Worm (Caenorhabditis elegans): ENCODE data around the gene apy-1.

apy-1 gene

ce11 chrX:7569685-7570518, at the start of gene apy-1:
Gene apy-1 (minus strand): TSS chrX:7569722.
- TF ChIP-seq ztf-11 (tag; optimal IDR thresholded peaks at IDR 0.05) (no peak), ztf-4 (tag; optimal IDR thresholded peaks at IDR 0.05) (no peak), nfya-1 (tag; optimal IDR thresholded peaks at IDR 0.05; ENCODE audit: insufficient read depth) (peak; percentile 33), ceh-28 (tag; optimal IDR thresholded peaks at IDR 0.05) (peak; percentile 57), nhr-28 (tag; optimal IDR thresholded peaks at IDR 0.05) (no peak), ceh-16 (tag; optimal IDR thresholded peaks at IDR 0.05) (no peak), daf-12 (tag; optimal IDR thresholded peaks at IDR 0.05) (no peak), nhr-43 (tag; optimal IDR thresholded peaks at IDR 0.05; ENCODE audit: poor library complexity, severe bottlenecking) (peak; percentile 83), elt-2 (tag; optimal IDR thresholded peaks at IDR 0.05) (peak; percentile 82), nhr-76 (tag; optimal IDR thresholded peaks at IDR 0.05) (no peak), pha-4 (tag; optimal IDR thresholded peaks at IDR 0.05) (peak; percentile 56), ama-1 (optimal IDR thresholded peaks at IDR 0.05) (no peak), fkh-2 (tag; optimal IDR thresholded peaks at IDR 0.05) (no peak), snpc-4 (tag; optimal IDR thresholded peaks at IDR 0.05) (peak; percentile 21), egl-27 (tag; optimal IDR thresholded peaks at IDR 0.05) (no peak), nhr-11 (tag; optimal IDR thresholded peaks at IDR 0.05) (no peak), nhr-23 (tag; optimal IDR thresholded peaks at IDR 0.05) (peak; percentile 28), aly-2 (tag; optimal IDR thresholded peaks at IDR 0.05) (no peak), nhr-237 (tag; optimal IDR thresholded peaks at IDR 0.05) (no peak), elt-1 (tag; optimal IDR thresholded peaks at IDR 0.05) (no peak), fos-1 (tag; optimal IDR thresholded peaks at IDR 0.05) (no peak), hmg-11 (tag; optimal IDR thresholded peaks at IDR 0.05) (peak; percentile 5), nhr-67 (tag; optimal IDR thresholded peaks at IDR 0.05) (no peak), fkh-10 (GFP tag; optimal IDR thresholded peaks at IDR 0.05) (no peak), mml-1 (tag; optimal IDR thresholded peaks at IDR 0.05) (no peak), nhr-25 (tag; optimal IDR thresholded peaks at IDR 0.05) (peak; percentile 26)

ce11 chrX:7614466-7614865, 44.9 kb upstream of the apy-1 start:
- TF ChIP-seq ceh-28 (tag; optimal IDR thresholded peaks at IDR 0.05) = no peak
- no peak for TF ChIP-seq nhr-12 (tag; optimal IDR thresholded peaks at IDR 0.05)
- TF ChIP-seq fkh-10 (GFP tag; optimal IDR thresholded peaks at IDR 0.05) = no peak
- TF ChIP-seq fkh-2 (tag; optimal IDR thresholded peaks at IDR 0.05) = no peak
- no peak for TF ChIP-seq sea-2 (GFP tag; optimal IDR thresholded peaks at IDR 0.05)
- TF ChIP-seq lsy-12 (tag; optimal IDR thresholded peaks at IDR 0.05) = no peak
- TF ChIP-seq nhr-43 (tag; optimal IDR thresholded peaks at IDR 0.05; ENCODE audit: poor library complexity, severe bottlenecking) = no peak
- TF ChIP-seq lin-39 (tag; optimal IDR thresholded peaks at IDR 0.05) = no peak
- TF ChIP-seq hmg-11 (tag; optimal IDR thresholded peaks at IDR 0.05) = no peak

- TF ChIP-seq nfya-1 (tag; optimal IDR thresholded peaks at IDR 0.05; ENCODE audit: insufficient read depth) = no peak
- TF ChIP-seq lin-39 (tag; optimal IDR thresholded peaks at IDR 0.05) = no peak
- no peak for TF ChIP-seq nhr-67 (tag; optimal IDR thresholded peaks at IDR 0.05)
- no peak for TF ChIP-seq fkh-2 (tag; optimal IDR thresholded peaks at IDR 0.05)
- TF ChIP-seq hmg-11 (tag; optimal IDR thresholded peaks at IDR 0.05) = no peak
- no peak for TF ChIP-seq nhr-28 (tag; optimal IDR thresholded peaks at IDR 0.05)
- no peak for TF ChIP-seq ama-1 (optimal IDR thresholded peaks at IDR 0.05)
- TF ChIP-seq elt-2 (tag; optimal IDR thresholded peaks at IDR 0.05) = no peak
- TF ChIP-seq snpc-4 (tag; optimal IDR thresholded peaks at IDR 0.05) = no peak
- TF ChIP-seq aly-2 (tag; optimal IDR thresholded peaks at IDR 0.05) = no peak
These were observed 38.5 kb upstream of the apy-1 start, which contains the start of gene twk-17 for ce11 chrX:7607982-7608381. Gene twk-17 (minus strand): TSS chrX:7608082.

- no peak for TF ChIP-seq elt-3 (tag; optimal IDR thresholded peaks at IDR 0.05)
These were observed 27.1 kb upstream of the apy-1 start, which contains the start of gene C44E12.1 for ce11 chrX:7596627-7597026. Gene C44E12.1 (plus strand): TSS chrX:7596927.

ce11 chrX:7596029-7596428, 26.5 kb upstream of the apy-1 start:
- no peak for TF ChIP-seq nfya-1 (tag; optimal IDR thresholded peaks at IDR 0.05; ENCODE audit: insufficient read depth)
- peak; percentile 72 for TF ChIP-seq elt-2 (tag; optimal IDR thresholded peaks at IDR 0.05)
- peak; percentile 77 for TF ChIP-seq nhr-23 (tag; optimal IDR thresholded peaks at IDR 0.05)
- peak; percentile 37 for TF ChIP-seq nhr-43 (tag; optimal IDR thresholded peaks at IDR 0.05; ENCODE audit: poor library complexity, severe bottlenecking)
- no peak for TF ChIP-seq ceh-28 (tag; optimal IDR thresholded peaks at IDR 0.05)
- TF ChIP-seq pqm-1 (tag; optimal IDR thresholded peaks at IDR 0.05) = peak; percentile 55

Data from whole organism, L3 larva.